Worm (Caenorhabditis elegans): ENCODE results near the gene sri-27.

ce11 chrV:1719927-1720326 is 5.5 kb upstream of the sri-27 start, which contains the start of gene srw-102:
- TF ChIP-seq flt-1 (GFP tag; IDR thresholded peaks at IDR 0.05) = no peak
- no peak for TF ChIP-seq ztf-29 (GFP tag; IDR thresholded peaks at IDR 0.05)
- TF ChIP-seq med-1 (GFP tag; optimal IDR thresholded peaks at IDR 0.05; ENCODE audit: insufficient read depth) = no peak
- TF ChIP-seq T22C8.4 (GFP tag; IDR thresholded peaks at IDR 0.05) = no peak
- TF ChIP-seq ref-1 (GFP tag; conservative IDR thresholded peaks at IDR 0.05) = no peak
- TF ChIP-seq ztf-23 (GFP tag; IDR thresholded peaks at IDR 0.05) = no peak
